Worm (Caenorhabditis elegans): ENCODE data around the gene ZK1240.11.

Gene ZK1240.11

ce11 chrII:2312747-2313146 lies 12.3 kb upstream of the ZK1240.11 start, which contains the start of the genes trim-21 and B0281.1:
trim-21 (minus strand) TSS chrII:2312847.
B0281.1 (plus strand) TSS chrII:2313067.
- no peak for TF ChIP-seq unc-62 (GFP tag; optimal IDR thresholded peaks at IDR 0.05)

DNA sequence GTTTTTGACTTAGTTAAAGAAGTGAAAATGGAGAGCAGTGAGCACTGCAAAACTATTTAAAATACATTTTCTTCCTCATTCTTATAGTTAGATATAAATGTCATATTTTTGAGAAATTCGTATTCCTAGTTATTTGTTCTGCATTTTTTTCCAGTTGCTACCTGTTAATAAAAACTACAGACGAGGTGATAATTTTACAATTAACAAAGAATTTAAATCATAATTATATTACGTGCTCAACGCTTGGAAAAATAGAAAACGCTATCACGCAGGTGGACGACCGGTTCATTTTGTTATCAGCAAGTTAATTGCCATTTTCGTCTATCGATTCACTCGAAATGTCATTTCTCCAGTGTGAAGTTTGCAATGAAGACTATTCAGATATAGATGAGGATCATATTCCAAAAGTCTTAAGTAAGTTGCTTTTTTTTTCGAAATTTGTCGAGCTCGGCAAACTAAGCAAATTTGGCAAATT lies 7.1 kb upstream of the ZK1240.11 start, which contains the start of the genes ZK1240.5 and ZK1240.9:
Gene ZK1240.5, minus strand, starts transcription at position 51 of the 475 bp plus-strand sequence.
Gene ZK1240.9, plus strand, starts transcription at position 307 of the 475 bp plus-strand sequence.
- no peak for TF ChIP-seq unc-62 (GFP tag; optimal IDR thresholded peaks at IDR 0.05)

DNA sequence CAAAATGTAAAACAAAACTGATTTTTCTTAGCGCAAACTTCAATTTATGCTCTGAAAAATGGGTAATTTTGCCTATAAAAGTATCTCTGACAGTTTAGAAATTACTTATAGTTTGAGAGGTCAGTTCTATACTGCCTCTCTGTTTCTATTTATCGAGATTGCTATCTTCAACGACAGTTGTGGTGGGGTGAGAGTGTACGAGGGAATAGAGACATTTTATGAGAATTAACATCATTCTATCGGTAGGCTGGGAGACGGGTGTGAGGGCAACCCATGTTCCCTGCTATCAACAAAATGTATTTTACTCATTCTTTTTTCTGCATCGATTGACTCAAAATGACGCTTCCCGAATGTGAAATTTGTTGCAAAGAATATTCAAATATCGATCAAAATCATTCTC lies 5.0 kb upstream of the ZK1240.11 start, which contains the start of gene ZK1240.3:
Gene ZK1240.3, plus strand, starts transcription at position 238 of the 400 bp plus-strand sequence.
- no peak for TF ChIP-seq unc-62 (GFP tag; optimal IDR thresholded peaks at IDR 0.05)

- TF ChIP-seq unc-62 (GFP tag; optimal IDR thresholded peaks at IDR 0.05) = no peak
These were observed 2.1 kb upstream of the ZK1240.11 start, which contains the start of the genes ZK1240.6 and ZK1240.2 for ce11 chrII:2322857-2323518. ZK1240.6 (minus strand) TSS chrII:2322907. ZK1240.2 (plus strand) TSS chrII:2323376.

- no peak for TF ChIP-seq unc-62 (GFP tag; optimal IDR thresholded peaks at IDR 0.05)
These were observed 3.9 kb downstream of the ZK1240.11 start, which contains the start of the genes ZK1240.8 and ZK1240.1 for ce11 chrII:2328963-2329442. ZK1240.8 (minus strand) TSS chrII:2329063. ZK1240.1 (plus strand) TSS chrII:2329392.

ce11 chrII:2330462-2330861 lies 5.4 kb downstream of the ZK1240.11 start:
- no peak for TF ChIP-seq unc-62 (GFP tag; optimal IDR thresholded peaks at IDR 0.05)

ce11 chrII:2332220-2332619 lies 7.2 kb downstream of the ZK1240.11 start, which contains the start of gene F43C11.8:
F43C11.8 (plus strand) TSS chrII:2332520.
- no peak for TF ChIP-seq unc-62 (GFP tag; optimal IDR thresholded peaks at IDR 0.05)

DNA sequence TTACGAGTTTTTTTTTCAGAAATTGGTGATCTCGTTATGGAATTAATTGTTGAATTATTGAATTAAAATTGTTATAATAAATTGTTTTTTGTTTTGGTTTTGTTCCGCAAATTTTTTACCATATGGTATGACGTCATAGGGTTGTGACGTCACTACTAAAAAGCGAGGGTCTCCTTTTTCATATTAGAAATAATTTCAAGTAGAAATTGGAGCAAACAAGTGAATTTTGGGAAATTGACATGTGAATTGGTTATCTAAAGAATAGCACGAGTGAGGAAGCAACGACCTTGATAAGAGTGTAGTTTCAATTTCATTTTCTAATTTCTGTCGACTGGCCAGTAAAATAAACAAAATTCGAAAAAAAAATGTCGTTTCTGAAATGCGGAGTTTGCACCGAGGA lies 10.5 kb downstream of the ZK1240.11 start, which contains the start of gene F43C11.7:
Gene F43C11.7, plus strand, starts transcription at position 326 of the 400 bp plus-strand sequence.
- no peak for TF ChIP-seq unc-62 (GFP tag; optimal IDR thresholded peaks at IDR 0.05)

ce11 chrII:2336177-2336576 lies 11.1 kb downstream of the ZK1240.11 start:
- no peak for TF ChIP-seq unc-62 (GFP tag; optimal IDR thresholded peaks at IDR 0.05)

ce11 chrII:2340974-2341373 lies 15.9 kb downstream of the ZK1240.11 start:
- TF ChIP-seq unc-62 (GFP tag; optimal IDR thresholded peaks at IDR 0.05) = no peak

DNA sequence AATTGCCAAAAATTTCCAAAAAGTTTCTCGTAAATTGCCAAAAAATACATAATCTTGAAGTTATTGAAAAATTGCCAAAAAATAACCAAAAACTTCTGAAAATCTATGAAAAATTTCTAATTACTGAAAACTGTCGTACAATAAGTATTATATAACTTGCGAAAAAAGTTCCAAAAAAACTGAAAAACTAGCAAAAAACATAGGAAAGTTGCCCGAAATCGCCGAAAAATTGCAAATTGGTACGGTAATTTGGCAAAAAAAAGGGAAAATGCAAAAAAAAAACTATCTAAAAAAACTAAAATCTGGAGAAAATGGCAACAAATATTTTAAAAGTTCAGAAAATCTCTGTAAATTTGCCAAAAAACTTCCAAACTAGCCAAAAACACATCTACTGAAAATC lies 16.5 kb downstream of the ZK1240.11 start, which contains the start of gene enri-1:
Gene enri-1, minus strand, starts transcription at position 101 of the 400 bp plus-strand sequence.
- TF ChIP-seq unc-62 (GFP tag; optimal IDR thresholded peaks at IDR 0.05) = no peak

DNA sequence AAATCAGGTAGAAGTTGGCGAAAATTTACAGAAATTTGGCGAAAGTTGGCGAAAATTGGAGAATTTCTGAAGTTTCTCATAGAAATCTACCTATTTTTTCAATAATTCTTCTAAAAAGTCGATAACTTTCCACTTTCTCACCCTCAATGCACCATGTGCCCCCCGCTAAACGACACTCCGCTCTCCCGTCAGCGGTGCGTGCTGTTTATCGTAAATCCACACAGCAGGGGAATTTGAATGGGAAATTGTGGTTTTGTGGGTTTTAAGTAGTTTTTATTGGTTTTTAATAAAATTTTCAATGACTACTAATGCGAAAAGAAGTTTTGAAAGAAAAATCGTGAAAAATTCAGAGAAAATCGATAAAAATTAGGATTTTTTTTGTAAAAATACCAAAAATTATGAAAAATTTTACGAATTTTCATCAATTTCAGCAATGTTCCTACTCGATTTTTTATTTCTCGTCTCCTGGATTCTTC lies 17.0 kb downstream of the ZK1240.11 start, which contains the start of gene F43C11.6:
Gene F43C11.6, plus strand, starts transcription at position 426 of the 476 bp plus-strand sequence.
- TF ChIP-seq unc-62 (GFP tag; optimal IDR thresholded peaks at IDR 0.05) = no peak

DNA sequence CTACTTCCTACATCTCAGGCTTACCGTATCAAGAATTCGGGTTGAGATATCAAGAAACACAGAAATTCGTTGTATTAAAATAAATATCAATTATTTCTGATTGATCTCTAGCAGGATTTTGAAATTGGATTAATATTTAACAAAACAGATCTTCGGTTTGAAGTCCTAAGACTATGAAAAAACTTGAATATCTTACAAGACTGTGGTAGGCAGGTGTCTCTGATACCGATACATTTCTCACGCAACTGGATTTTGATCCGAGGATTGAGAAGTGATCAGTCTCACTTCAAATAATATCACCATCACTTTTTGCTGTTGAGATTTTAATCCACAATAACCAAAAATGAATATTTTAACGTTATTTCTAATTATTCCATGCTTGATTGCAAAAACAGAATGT lies 21.6 kb downstream of the ZK1240.11 start, which contains the start of gene F43C11.4:
Gene F43C11.4, plus strand, starts transcription at position 301 of the 400 bp plus-strand sequence.
- no peak for TF ChIP-seq unc-62 (GFP tag; optimal IDR thresholded peaks at IDR 0.05)

ce11 chrII:2352546-2352945 lies 27.5 kb downstream of the ZK1240.11 start, which contains the start of gene F43C11.10:
F43C11.10 (minus strand) TSS chrII:2352646.
- TF ChIP-seq unc-62 (GFP tag; optimal IDR thresholded peaks at IDR 0.05) = no peak

- TF ChIP-seq unc-62 (GFP tag; optimal IDR thresholded peaks at IDR 0.05) = no peak
These were observed 28.0 kb downstream of the ZK1240.11 start, which contains the start of gene F43C11.3 for ce11 chrII:2353012-2353411. F43C11.3 (plus strand) TSS chrII:2353312.

DNA sequence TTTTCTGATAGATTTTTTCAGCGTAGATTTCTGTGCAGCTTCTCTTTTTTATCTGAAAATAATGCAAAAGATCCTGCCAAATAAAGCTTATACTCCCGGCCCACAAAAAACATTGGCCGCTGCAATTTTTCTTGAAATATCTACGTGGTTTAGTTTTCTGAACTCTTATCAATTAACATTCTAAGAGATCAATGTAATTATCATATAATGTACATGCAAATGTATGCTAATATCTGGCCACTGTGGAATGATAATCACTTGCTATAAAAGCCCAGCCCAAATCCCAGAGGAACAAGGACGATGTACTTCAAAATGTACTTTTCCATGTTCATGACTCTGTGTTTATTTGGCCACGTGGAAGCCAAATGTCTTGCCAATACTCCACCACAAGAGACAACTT lies 29.4 kb downstream of the ZK1240.11 start, which contains the start of gene F43C11.2:
Gene F43C11.2, plus strand, starts transcription at position 301 of the 400 bp plus-strand sequence.
- TF ChIP-seq unc-62 (GFP tag; optimal IDR thresholded peaks at IDR 0.05) = no peak

All from whole organism, dauer.